Worm (Caenorhabditis elegans) whole organism, L4/young adult: ENCODE data around the gene nceh-1.

Experiments used
- dao-5 ChIP-seq: sonication (generic microtip); optimal IDR thresholded peaks from 2 replicates; lab custom pipeline; 2016; ENCODE audit warnings: missing genotype, missing genetic modification characterization, moderate library complexity, missing compliant biosample characterization
- him-1 ChIP-seq: sonication (generic microtip); optimal IDR thresholded peaks from 2 replicates; lab custom pipeline; 2016; ENCODE audit warnings: missing genotype, missing genetic modification reagents, missing genetic modification characterization, missing compliant biosample characterization

DNA sequence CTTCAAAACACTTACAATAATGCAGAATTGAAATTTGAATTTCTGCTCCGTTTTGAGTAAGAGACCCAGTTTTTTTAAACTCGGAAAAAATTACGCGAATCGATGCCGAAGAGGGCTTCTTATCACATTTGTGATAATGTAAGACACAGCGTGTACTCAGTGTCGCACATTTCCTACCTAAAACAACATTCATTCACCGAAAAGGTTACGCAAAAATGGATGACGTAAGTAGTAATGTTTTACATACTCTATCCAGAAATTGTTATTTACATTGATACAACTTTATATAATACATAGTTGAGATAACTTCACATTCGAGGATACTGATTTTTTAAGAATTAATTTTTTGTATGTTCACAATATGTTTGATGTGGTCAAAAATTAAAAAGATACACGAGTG lies 39.2 kb downstream of the nceh-1 start, which contains the start of the genes C25F9.4 and C25F9.9:
- no peak for TF ChIP-seq him-1 (tag; lab: Kevin White, UChicago)
- TF ChIP-seq dao-5 (tag; lab: Kevin White, UChicago) = no peak
